Worm (Caenorhabditis elegans): ENCODE measurements around the gene F17C11.6.
A peak's percentile ranks its signal among the peaks of the same experiment; 100 is the strongest.

F17C11.6 gene

DNA sequence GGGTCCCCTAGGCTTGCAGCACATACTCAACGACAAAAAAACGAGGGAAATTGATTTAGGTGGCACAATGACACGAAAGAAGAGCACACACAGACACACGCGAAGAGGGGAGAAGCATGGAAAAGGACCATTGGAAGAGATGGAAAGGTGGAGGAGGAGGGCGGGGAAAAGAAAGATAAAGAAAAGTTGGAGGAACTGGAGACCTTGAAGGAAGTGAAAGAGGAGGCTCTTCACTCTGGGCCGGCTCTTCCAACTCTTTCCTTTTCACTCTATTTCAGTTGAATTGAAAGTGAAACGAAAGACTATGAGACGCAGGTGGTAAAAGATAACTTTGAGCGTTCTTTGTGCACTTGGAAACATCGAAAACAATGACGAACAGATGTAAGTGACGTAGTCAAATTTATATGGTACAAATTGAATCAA is 6.5 kb downstream of the F17C11.6 start:
- peak; percentile 63 for TF ChIP-seq nhr-6 (tag; optimal IDR thresholded peaks at IDR 0.05)
- no peak for TF ChIP-seq elt-1 (tag; optimal IDR thresholded peaks at IDR 0.05)
- TF ChIP-seq lsy-2 (tag; optimal IDR thresholded peaks at IDR 0.05): peak in 1 of 2 experiments; percentile 80
- no peak for TF ChIP-seq nhr-12 (tag; optimal IDR thresholded peaks at IDR 0.05)
- peak; percentile 84 for TF ChIP-seq C34F6.9 (tag; optimal IDR thresholded peaks at IDR 0.05)
- peak; percentile 88 for TF ChIP-seq sma-9 (GFP tag; optimal IDR thresholded peaks at IDR 0.05)
- no peak for TF ChIP-seq sma-9 (tag; optimal IDR thresholded peaks at IDR 0.05)
- peak; percentile 74 for TF ChIP-seq blmp-1 (tag; optimal IDR thresholded peaks at IDR 0.05; ENCODE audit: insufficient read depth)
- TF ChIP-seq zag-1 (tag; optimal IDR thresholded peaks at IDR 0.05): peak; percentile 6
- no peak for TF ChIP-seq nhr-23 (tag; optimal IDR thresholded peaks at IDR 0.05)
- TF ChIP-seq lin-11 (tag; optimal IDR thresholded peaks at IDR 0.05): no peak
- no peak for TF ChIP-seq nhr-25 (tag; optimal IDR thresholded peaks at IDR 0.05)
- TF ChIP-seq peb-1 (tag; optimal IDR thresholded peaks at IDR 0.05): no peak
- TF ChIP-seq sem-4 (tag; optimal IDR thresholded peaks at IDR 0.05): peak; percentile 74
- TF ChIP-seq mdl-1 (tag; optimal IDR thresholded peaks at IDR 0.05): peak in 1 of 2 experiments; percentile 55
- TF ChIP-seq ama-1 (optimal IDR thresholded peaks at IDR 0.05): no peak
- peak; percentile 85 for TF ChIP-seq unc-55 (GFP tag; optimal IDR thresholded peaks at IDR 0.05)
- TF ChIP-seq mbf-1 (tag; optimal IDR thresholded peaks at IDR 0.05): no peak
- peak; percentile 90 for TF ChIP-seq F13H6.1 (tag; optimal IDR thresholded peaks at IDR 0.05)
- TF ChIP-seq ztf-4 (tag; optimal IDR thresholded peaks at IDR 0.05): peak; percentile 52
- peak; percentile 43 for TF ChIP-seq lin-13 (GFP tag; optimal IDR thresholded peaks at IDR 0.05)
- peak; percentile 75 for TF ChIP-seq Y55F3AM.14 (GFP tag; optimal IDR thresholded peaks at IDR 0.05)
- TF ChIP-seq egl-27 (tag; optimal IDR thresholded peaks at IDR 0.05): peak; percentile 31
- TF ChIP-seq unc-62 (GFP tag; optimal IDR thresholded peaks at IDR 0.05): no peak
- TF ChIP-seq nhr-129 (tag; optimal IDR thresholded peaks at IDR 0.05): peak; percentile 85
- peak; percentile 50 for TF ChIP-seq mab-5 (tag; optimal IDR thresholded peaks at IDR 0.05)
- peak; percentile 75 for TF ChIP-seq crh-2 (tag; optimal IDR thresholded peaks at IDR 0.05)
- peak; percentile 11 for TF ChIP-seq snpc-4 (tag; optimal IDR thresholded peaks at IDR 0.05)
- TF ChIP-seq fos-1 (tag; optimal IDR thresholded peaks at IDR 0.05): peak; percentile 32

DNA sequence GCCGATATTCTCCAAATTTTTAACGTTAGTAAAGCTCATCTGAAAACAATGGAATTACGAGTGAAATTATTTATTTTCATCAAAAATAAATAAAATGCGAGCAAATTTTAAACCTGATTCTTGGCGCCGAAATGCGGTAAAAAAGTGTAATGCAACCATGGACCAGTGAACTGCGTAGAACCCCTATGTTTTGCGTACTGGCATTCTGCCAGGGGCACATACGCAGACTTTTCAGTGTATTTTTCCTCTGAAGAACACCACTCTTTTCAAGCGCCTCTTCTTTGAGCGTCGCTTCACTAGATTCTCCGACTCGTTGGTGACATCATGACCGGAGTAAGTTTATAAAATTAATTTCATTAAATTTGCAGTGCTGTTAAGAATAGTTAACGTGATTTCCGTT is 10.6 kb downstream of the F17C11.6 start, which contains the start of the genes ctf-4 and eef-1G:
Gene ctf-4, minus strand, starts transcription at position 39 of the 400 bp plus-strand sequence.
Gene eef-1G, plus strand, starts transcription at position 219 of the 400 bp plus-strand sequence.
- TF ChIP-seq lin-39 (tag; optimal IDR thresholded peaks at IDR 0.05) (peak; percentile 36), ztf-11 (tag; optimal IDR thresholded peaks at IDR 0.05) (no peak), ceh-82 (tag; optimal IDR thresholded peaks at IDR 0.05) (peak; percentile 75), peb-1 (tag; optimal IDR thresholded peaks at IDR 0.05) (no peak), nhr-23 (tag; optimal IDR thresholded peaks at IDR 0.05) (no peak), nhr-77 (tag; optimal IDR thresholded peaks at IDR 0.05) (peak; percentile 57), aly-2 (tag; optimal IDR thresholded peaks at IDR 0.05) (no peak), R02D3.7 (tag; optimal IDR thresholded peaks at IDR 0.05) (peak; percentile 58), lsy-2 (tag; optimal IDR thresholded peaks at IDR 0.05) (peak; percentile 83 to 96), unc-39 (tag; optimal IDR thresholded peaks at IDR 0.05) (no peak), ZK546.5 (tag; optimal IDR thresholded peaks at IDR 0.05) (peak; percentile 71), nhr-25 (tag; optimal IDR thresholded peaks at IDR 0.05) (peak; percentile 98), alr-1 (tag; optimal IDR thresholded peaks at IDR 0.05) (no peak), mbf-1 (tag; optimal IDR thresholded peaks at IDR 0.05) (no peak), elt-3 (tag; optimal IDR thresholded peaks at IDR 0.05) (no peak), snpc-4 (tag; optimal IDR thresholded peaks at IDR 0.05) (peak; percentile 88), C34F6.9 (tag; optimal IDR thresholded peaks at IDR 0.05) (peak; percentile 99), nhr-129 (tag; optimal IDR thresholded peaks at IDR 0.05) (peak; percentile 99), ama-1 (optimal IDR thresholded peaks at IDR 0.05) (peak; percentile 51), dmd-4 (tag; optimal IDR thresholded peaks at IDR 0.05) (no peak), unc-62 (GFP tag; optimal IDR thresholded peaks at IDR 0.05) (peak; percentile 12), lin-13 (GFP tag; optimal IDR thresholded peaks at IDR 0.05) (peak; percentile 96), nhr-6 (tag; optimal IDR thresholded peaks at IDR 0.05) (peak; percentile 95), blmp-1 (tag; optimal IDR thresholded peaks at IDR 0.05; ENCODE audit: insufficient read depth) (peak; percentile 71), mdl-1 (tag; optimal IDR thresholded peaks at IDR 0.05) (peak in 1 of 2 experiments; percentile 60), unc-55 (GFP tag; optimal IDR thresholded peaks at IDR 0.05) (peak; percentile 99), nhr-12 (tag; optimal IDR thresholded peaks at IDR 0.05) (no peak), fos-1 (tag; optimal IDR thresholded peaks at IDR 0.05) (peak; percentile 99), sem-4 (tag; optimal IDR thresholded peaks at IDR 0.05) (peak; percentile 97), ztf-1 (GFP tag; conservative IDR thresholded peaks at IDR 0.05) (no peak), skn-1 (tag; optimal IDR thresholded peaks at IDR 0.05) (peak; percentile 86), nhr-10 (tag; optimal IDR thresholded peaks at IDR 0.05) (peak; percentile 61), Y55F3AM.14 (GFP tag; optimal IDR thresholded peaks at IDR 0.05) (peak; percentile 76), sma-3 (GFP tag; optimal IDR thresholded peaks at IDR 0.05) (peak; percentile 97), crh-2 (tag; optimal IDR thresholded peaks at IDR 0.05) (peak; percentile 98), sma-9 (GFP tag; optimal IDR thresholded peaks at IDR 0.05) (peak; percentile 99), sma-9 (tag; optimal IDR thresholded peaks at IDR 0.05) (no peak), F13H6.1 (tag; optimal IDR thresholded peaks at IDR 0.05) (peak; percentile 96), elt-1 (tag; optimal IDR thresholded peaks at IDR 0.05) (no peak), gmeb-1 (tag; optimal IDR thresholded peaks at IDR 0.05) (peak; percentile 97), ceh-16 (tag; optimal IDR thresholded peaks at IDR 0.05) (peak; percentile 31), lin-11 (tag; optimal IDR thresholded peaks at IDR 0.05) (peak; percentile 94), egl-27 (tag; optimal IDR thresholded peaks at IDR 0.05) (peak; percentile 82), mab-5 (tag; optimal IDR thresholded peaks at IDR 0.05) (peak; percentile 85), ztf-4 (tag; optimal IDR thresholded peaks at IDR 0.05) (peak; percentile 93), nhr-237 (tag; optimal IDR thresholded peaks at IDR 0.05) (no peak), zag-1 (tag; optimal IDR thresholded peaks at IDR 0.05) (peak; percentile 87), nhr-11 (tag; optimal IDR thresholded peaks at IDR 0.05) (no peak)
